Fruit fly (Drosophila melanogaster) whole organism, embryonic: Measurements from ENCODE around the gene MtnD.

Experiments
- ATbp ChIP-seq: fragments of 200-800 bp; sonication (Bioruptor generic); optimal IDR thresholded peaks from 2 replicates; lab custom pipeline; 2017; ENCODE audit warnings: missing biosample characterization, mild to moderate bottlenecking, missing genetic modification characterization, missing genetic modification reagents
- Antp ChIP-seq: fragments of 200-800 bp; sonication (Bioruptor generic); optimal IDR thresholded peaks from 3 replicates; lab custom pipeline; 2016; ENCODE audit warnings: missing biosample characterization, missing genetic modification characterization
- Atf-2 ChIP-seq: fragments of 200-800 bp; sonication (Bioruptor generic); optimal IDR thresholded peaks from 2 replicates; lab custom pipeline; 2016; ENCODE audit warnings: missing biosample characterization, missing genetic modification characterization
- BEAF-32 ChIP-seq: fragments of 200-800 bp; sonication (Bioruptor generic); optimal IDR thresholded peaks from 3 replicates; lab custom pipeline; 2017; ENCODE audit warnings: missing biosample characterization, missing genetic modification characterization, mild to moderate bottlenecking, moderate library complexity, missing genetic modification reagents
- CG10543 ChIP-seq: fragments of 200-800 bp; sonication (Bioruptor generic); optimal IDR thresholded peaks from 3 replicates; lab custom pipeline; 2017; ENCODE audit warnings: missing biosample characterization, mild to moderate bottlenecking, missing genetic modification characterization, moderate library complexity
- CG12769 ChIP-seq: fragments of 200-800 bp; sonication (Bioruptor generic); optimal IDR thresholded peaks from 2 replicates; lab custom pipeline; 2019; ENCODE audit warnings: missing biosample characterization, mild to moderate bottlenecking, missing genetic modification characterization, moderate library complexity
- CG15479 ChIP-seq: fragments of 200-800 bp; sonication (Bioruptor generic); optimal IDR thresholded peaks from 3 replicates; lab custom pipeline; 2019; ENCODE audit warnings: missing biosample characterization, mild to moderate bottlenecking, missing genetic modification characterization, moderate library complexity
- CG18599 ChIP-seq: fragments of 200-800 bp; sonication (Bioruptor generic); optimal IDR thresholded peaks from 3 replicates; lab custom pipeline; 2017; ENCODE audit warnings: missing biosample characterization, missing genetic modification characterization, mild to moderate bottlenecking, moderate library complexity, missing genetic modification reagents
- CG18619 ChIP-seq: fragments of 200-800 bp; sonication (Bioruptor generic); optimal IDR thresholded peaks from 3 replicates; lab custom pipeline; 2017; ENCODE audit warnings: missing biosample characterization, mild to moderate bottlenecking, missing genetic modification characterization
- CG2120 ChIP-seq: fragments of 200-800 bp; sonication (Bioruptor generic); optimal IDR thresholded peaks from 3 replicates; lab custom pipeline; 2016; ENCODE audit warnings: missing biosample characterization, missing genetic modification characterization
- CG2678 ChIP-seq: fragments of 200-800 bp; sonication (Bioruptor generic); optimal IDR thresholded peaks from 3 replicates; lab custom pipeline; 2019; ENCODE audit warnings: missing biosample characterization, mild to moderate bottlenecking, missing genetic modification characterization, moderate library complexity
- CG2712 ChIP-seq: fragments of 200-800 bp; optimal IDR thresholded peaks from 3 replicates; lab custom pipeline; 2019; ENCODE audit warnings: missing biosample characterization, mild to moderate bottlenecking, missing genetic modification characterization, moderate library complexity
- CG31224 ChIP-seq: fragments of 200-800 bp; sonication (Bioruptor generic); IDR thresholded peaks from 2 replicates; pipeline ENCODE4 v1.3.6; 2022; ENCODE audit warnings: missing biosample characterization, missing genetic modification characterization
- CG31441 ChIP-seq: fragments of 200-800 bp; sonication (Bioruptor generic); IDR thresholded peaks from 2 replicates; pipeline ENCODE4 v1.3.6; 2022; ENCODE audit warnings: missing biosample characterization, missing genetic modification characterization
- CG3281 ChIP-seq: fragments of 200-800 bp; sonication (Bioruptor generic); optimal IDR thresholded peaks from 3 replicates; lab custom pipeline; 2017; ENCODE audit warnings: missing biosample characterization, mild to moderate bottlenecking, missing genetic modification characterization
- CG3847 ChIP-seq: fragments of 200-800 bp; sonication (Bioruptor generic); IDR thresholded peaks from 2 replicates; pipeline ENCODE4 v1.3.6; 2022; ENCODE audit warnings: missing biosample characterization, missing genetic modification characterization
- CG4328 ChIP-seq: fragments of 200-800 bp; sonication (Bioruptor generic); optimal IDR thresholded peaks from 3 replicates; lab custom pipeline; 2017; ENCODE audit warnings: missing biosample characterization, missing genetic modification reagents, missing genetic modification characterization
- CG5180 ChIP-seq: fragments of 200-800 bp; sonication (Bioruptor generic); optimal IDR thresholded peaks from 3 replicates; lab custom pipeline; 2017; ENCODE audit warnings: missing biosample characterization, missing genetic modification characterization, mild to moderate bottlenecking, moderate library complexity, missing genetic modification reagents
- CoRest ChIP-seq: fragments of 200-800 bp; sonication (Bioruptor generic); optimal IDR thresholded peaks from 3 replicates; lab custom pipeline; 2018; ENCODE audit warnings: missing biosample characterization, mild to moderate bottlenecking, missing genetic modification characterization, moderate library complexity
- GATAe ChIP-seq: fragments of 200-800 bp; sonication (Bioruptor generic); conservative IDR thresholded peaks from 2 replicates; pipeline ENCODE4 v1.3.6; 2022; ENCODE audit warnings: missing biosample characterization, missing genetic modification characterization
- H15 ChIP-seq: fragments of 200-800 bp; sonication (Bioruptor generic); IDR thresholded peaks from 3 replicates; pipeline ENCODE4 v1.3.6; 2022; ENCODE audit warnings: missing biosample characterization, missing genetic modification characterization
- HLHmδ ChIP-seq: fragments of 200-800 bp; sonication (Bioruptor generic); optimal IDR thresholded peaks from 2 replicates; lab custom pipeline; 2018; ENCODE audit warnings: missing biosample characterization, mild to moderate bottlenecking, missing genetic modification characterization, moderate library complexity
- Med ChIP-seq: fragments of 200-800 bp; sonication (Bioruptor generic); peaks from one replicate; lab custom pipeline; 2016; ENCODE audit warnings: missing biosample characterization, missing genetic modification characterization, mild to moderate bottlenecking, inconsistent platforms, moderate library complexity
- PHDP ChIP-seq: fragments of 200-800 bp; sonication (Bioruptor generic); optimal IDR thresholded peaks from 3 replicates; lab custom pipeline; 2018; ENCODE audit warnings: missing biosample characterization, mild to moderate bottlenecking, missing genetic modification characterization, moderate library complexity
- chinmo ChIP-seq: fragments of 200-800 bp; sonication (Bioruptor generic); IDR thresholded peaks from 4 replicates; pipeline ENCODE4 v1.3.6; 2022; ENCODE audit warnings: missing biosample characterization, missing genetic modification characterization; ENCODE audit not compliant: partially characterized antibody
- ems ChIP-seq: fragments of 200-800 bp; sonication (Bioruptor generic); optimal IDR thresholded peaks from 3 replicates; lab custom pipeline; 2016; ENCODE audit warnings: missing biosample characterization, missing genetic modification characterization
- eve ChIP-seq, 2 experiments: fragments of >200 bp; optimal IDR thresholded peaks; 2 replicates each; lab custom pipeline; 2017; ENCODE audit warnings: missing biosample characterization in 2 of 2, missing genetic modification characterization in 2 of 2
- gem ChIP-seq: fragments of 200-800 bp; sonication (Bioruptor generic); optimal IDR thresholded peaks from 2 replicates; lab custom pipeline; 2019; ENCODE audit warnings: missing biosample characterization, mild to moderate bottlenecking, missing genetic modification characterization, moderate library complexity
- grau ChIP-seq: fragments of 200-800 bp; optimal IDR thresholded peaks from 3 replicates; lab custom pipeline; 2019; ENCODE audit warnings: missing biosample characterization, mild to moderate bottlenecking, missing genetic modification characterization, moderate library complexity
- lilli ChIP-seq: fragments of 200-800 bp; sonication (Bioruptor generic); optimal IDR thresholded peaks from 3 replicates; lab custom pipeline; 2016; ENCODE audit warnings: missing biosample characterization, missing genetic modification characterization
- lmd ChIP-seq: fragments of 200-800 bp; sonication (Bioruptor generic); IDR thresholded peaks from 2 replicates; pipeline ENCODE4 v1.3.6; 2022; ENCODE audit warnings: missing biosample characterization, missing genetic modification characterization
- lola ChIP-seq, 3 experiments: fragments of >200 bp in 2 of 3; fragments of 200-800 bp in 1 of 3; sonication (Bioruptor generic) in 1 of 3; optimal IDR thresholded peaks; 2 replicates each; lab custom pipeline; 2017 to 2019; ENCODE audit warnings: missing biosample characterization in 3 of 3, missing genetic modification characterization in 3 of 3, mild to moderate bottlenecking in 1 of 3, moderate library complexity in 1 of 3
- pita ChIP-seq: fragments of 200-800 bp; sonication (Bioruptor generic); optimal IDR thresholded peaks from 2 replicates; lab custom pipeline; 2017; ENCODE audit warnings: missing biosample characterization, mild to moderate bottlenecking, missing genetic modification characterization
- pzg ChIP-seq: fragments of 200-800 bp; sonication (Bioruptor generic); optimal IDR thresholded peaks from 3 replicates; lab custom pipeline; 2018; ENCODE audit warnings: missing biosample characterization, mild to moderate bottlenecking, missing genetic modification characterization, moderate library complexity
- ro ChIP-seq: fragments of 200-800 bp; sonication (Bioruptor generic); IDR thresholded peaks from 2 replicates; pipeline ENCODE4 v1.3.6; 2022; ENCODE audit warnings: missing biosample characterization, missing genetic modification characterization
- row ChIP-seq: fragments of 200-800 bp; sonication (Bioruptor generic); IDR thresholded peaks from 3 replicates; pipeline ENCODE4 v1.3.6; 2022; ENCODE audit warnings: missing biosample characterization, missing genetic modification characterization
- sens ChIP-seq: fragments of 200-800 bp; sonication (Bioruptor generic); peaks from one replicate; lab custom pipeline; 2016; ENCODE audit warnings: missing biosample characterization, missing genetic modification characterization
- sob ChIP-seq: fragments of 200-800 bp; sonication (Bioruptor generic); IDR thresholded peaks from 2 replicates; pipeline ENCODE4 v1.3.6; 2022; ENCODE audit warnings: missing biosample characterization, missing genetic modification characterization
- sr ChIP-seq: fragments of 200-800 bp; sonication (Bioruptor generic); IDR thresholded peaks from 3 replicates; pipeline ENCODE4 v1.3.6; 2022; ENCODE audit warnings: missing biosample characterization, missing genetic modification characterization
- sug ChIP-seq: fragments of 200-800 bp; optimal IDR thresholded peaks from 2 replicates; lab custom pipeline; 2019; ENCODE audit warnings: missing biosample characterization, mild to moderate bottlenecking, missing genetic modification characterization, moderate library complexity
- zfh1 ChIP-seq: fragments of 200-800 bp; sonication (Bioruptor generic); IDR thresholded peaks from 3 replicates; pipeline ENCODE4 v1.3.6; 2022; ENCODE audit warnings: missing biosample characterization, missing genetic modification characterization

MtnD gene

dm6 chr3R:20546662-20547620 lies 12.2 kb downstream of the MtnD start:
- TF ChIP-seq row (GFP tag; lab: Robert Waterston, UW), result peak; percentile 32; the same call in 1 of the 3 replicates
- peak; percentile 11 for TF ChIP-seq CG18599
- peak; percentile 56 for TF ChIP-seq Med (GFP tag; lab: Kevin White, UChicago)
- TF ChIP-seq zfh1 (GFP tag; lab: Robert Waterston, UW), result no peak
- no peak for TF ChIP-seq CG31224 (GFP tag; lab: Robert Waterston, UW)
- TF ChIP-seq ro (GFP tag; lab: Robert Waterston, UW), result no peak
- TF ChIP-seq GATAe, result no peak
- no peak for TF ChIP-seq HLHmδ (GFP tag; lab: Kevin White, UChicago)
- TF ChIP-seq pzg (GFP tag; lab: Kevin White, UChicago), result no peak
- TF ChIP-seq CG2120 (GFP tag; lab: Kevin White, UChicago), result peak; percentile 18
- peak; percentile 38 for TF ChIP-seq CG12769 (tag; lab: Kevin White, UChicago)
- no peak for TF ChIP-seq Antp (GFP tag; lab: Kevin White, UChicago)
- TF ChIP-seq CG10543 (GFP tag; lab: Kevin White, UChicago), result peak; percentile 28
- TF ChIP-seq CG15479 (GFP tag; lab: Kevin White, UChicago), result peak; percentile 76
- peak; percentile 82 for TF ChIP-seq grau (tag; lab: Kevin White, UChicago)
- TF ChIP-seq eve (GFP tag; optimal IDR thresholded peaks at IDR 0.05; lab: Kevin White, UChicago), result peak in 1 of 2 experiments; percentile 27
- no peak for TF ChIP-seq lola (GFP tag; optimal IDR thresholded peaks at IDR 0.05; lab: Kevin White, UChicago)
- TF ChIP-seq BEAF-32 (GFP tag; lab: Kevin White, UChicago), result no peak
- peak; percentile 36 for TF ChIP-seq gem (tag; lab: Kevin White, UChicago)
- TF ChIP-seq sr (GFP tag; lab: Robert Waterston, UW), result peak; percentile 78; the same call in 2 of the 3 replicates
- no peak for TF ChIP-seq PHDP
- no peak for TF ChIP-seq lmd (GFP tag; lab: Robert Waterston, UW)
- TF ChIP-seq CoRest, result no peak
- peak; percentile 11 for TF ChIP-seq sug (tag; lab: Kevin White, UChicago)
- TF ChIP-seq Atf-2 (GFP tag; lab: Kevin White, UChicago), result no peak
- TF ChIP-seq chinmo (GFP tag; lab: Robert Waterston, UW), result 0 out of 4 replicates have a peak, but pooled peaks have one; percentile 74
- peak; percentile 15 for TF ChIP-seq CG3281 (GFP tag; lab: Kevin White, UChicago)
- TF ChIP-seq sob (GFP tag; lab: Robert Waterston, UW), result 0 out of 2 replicates have a peak, but pooled peaks have one; percentile 7
- peak; percentile 33 for TF ChIP-seq CG5180
- TF ChIP-seq CG4328, result no peak
- TF ChIP-seq ems (GFP tag; lab: Kevin White, UChicago), result no peak
- peak; percentile 4 for TF ChIP-seq ATbp
- TF ChIP-seq CG2712, result no peak
- peak; percentile 4 for TF ChIP-seq CG2678 (tag; lab: Kevin White, UChicago)
- TF ChIP-seq lilli (GFP tag; lab: Kevin White, UChicago), result peak; percentile 17
- TF ChIP-seq pita (GFP tag; lab: Kevin White, UChicago), result no peak
- TF ChIP-seq CG31441 (GFP tag; lab: Robert Waterston, UW), result peak; percentile 26; the same call in 1 of the 2 replicates
- TF ChIP-seq H15 (GFP tag; lab: Robert Waterston, UW), result no peak
- TF ChIP-seq CG3847 (GFP tag; lab: Robert Waterston, UW), result no peak
- TF ChIP-seq CG18619 (GFP tag; lab: Kevin White, UChicago), result peak; percentile 30
- TF ChIP-seq sens (GFP tag; lab: Kevin White, UChicago), result peak; percentile 44
